Fruit fly (Drosophila melanogaster) whole organism, embryonic: Measurements from ENCODE around the gene CG33669.

ENCODE experiments used
- Awh ChIP-seq: fragments of 200-800 bp; sonication (Bioruptor generic); IDR thresholded peaks from 2 replicates; pipeline ENCODE4, ENCODE4 v1.3.6; 2022; ENCODE audit warnings: missing biosample characterization, missing genetic modification characterization
- Bteb2 ChIP-seq: fragments of 200-800 bp; sonication (Bioruptor generic); optimal IDR thresholded peaks from 2 replicates; lab custom pipeline; 2016; ENCODE audit warnings: missing biosample characterization, missing genetic modification characterization
- CG10366 ChIP-seq: fragments of 200-800 bp; sonication (Bioruptor generic); IDR thresholded peaks from 2 replicates; pipeline ENCODE4 v1.3.6; 2022; ENCODE audit warnings: missing biosample characterization, missing genetic modification characterization
- CG11456 ChIP-seq: fragments of 200-800 bp; sonication (Bioruptor generic); IDR thresholded peaks from 3 replicates; pipeline ENCODE4 v1.3.6; 2022; ENCODE audit warnings: missing biosample characterization, missing genetic modification characterization
- CG1233 ChIP-seq: fragments of 200-800 bp; sonication (Bioruptor generic); optimal IDR thresholded peaks from 4 replicates; lab custom pipeline; 2018; ENCODE audit warnings: missing biosample characterization, mild to moderate bottlenecking, missing genetic modification characterization
- CG15514 ChIP-seq: fragments of 200-800 bp; sonication (Bioruptor generic); optimal IDR thresholded peaks from 3 replicates; lab custom pipeline; 2017; ENCODE audit warnings: missing biosample characterization, missing genetic modification characterization, mild to moderate bottlenecking, moderate library complexity, missing genetic modification reagents
- CG1603 ChIP-seq: fragments of 200-800 bp; sonication (Bioruptor generic); optimal IDR thresholded peaks from 2 replicates; lab custom pipeline; 2019; ENCODE audit warnings: missing biosample characterization, mild to moderate bottlenecking, missing genetic modification characterization, moderate library complexity
- CG17612 ChIP-seq: fragments of 200-800 bp; sonication (Bioruptor generic); IDR thresholded peaks from 2 replicates; pipeline ENCODE4 v1.3.6; 2022; ENCODE audit warnings: missing biosample characterization, missing genetic modification characterization
- CG1792 ChIP-seq: fragments of 200-800 bp; sonication (Bioruptor generic); optimal IDR thresholded peaks from 2 replicates; lab custom pipeline; 2016; ENCODE audit warnings: missing biosample characterization, missing genetic modification characterization
- CG2678 ChIP-seq: fragments of 200-800 bp; sonication (Bioruptor generic); optimal IDR thresholded peaks from 3 replicates; lab custom pipeline; 2019; ENCODE audit warnings: missing biosample characterization, mild to moderate bottlenecking, missing genetic modification characterization, moderate library complexity
- CG3163 ChIP-seq: fragments of 200-800 bp; sonication (Bioruptor generic); optimal IDR thresholded peaks from 3 replicates; lab custom pipeline; 2016; ENCODE audit warnings: missing biosample characterization, missing genetic modification characterization
- CG33557 ChIP-seq: fragments of 200-800 bp; sonication (Bioruptor generic); optimal IDR thresholded peaks from 2 replicates; lab custom pipeline; 2019; ENCODE audit warnings: missing biosample characterization, mild to moderate bottlenecking, missing genetic modification characterization, moderate library complexity
- CG34376 ChIP-seq: fragments of 200-800 bp; sonication (Bioruptor generic); optimal IDR thresholded peaks from 2 replicates; lab custom pipeline; 2018; ENCODE audit warnings: missing biosample characterization, mild to moderate bottlenecking, missing genetic modification characterization
- CG3726 ChIP-seq: fragments of 200-800 bp; sonication (Bioruptor generic); IDR thresholded peaks from 3 replicates; pipeline ENCODE4, ENCODE4 v1.3.6; 2022; ENCODE audit warnings: missing biosample characterization, missing genetic modification characterization
- CG4424 ChIP-seq: fragments of 200-800 bp; sonication (Bioruptor generic); optimal IDR thresholded peaks from 3 replicates; lab custom pipeline; 2016; ENCODE audit warnings: missing biosample characterization, missing genetic modification characterization
- CG6683 ChIP-seq: fragments of 200-800 bp; sonication (Bioruptor generic); optimal IDR thresholded peaks from 2 replicates; lab custom pipeline; 2017; ENCODE audit warnings: missing biosample characterization, mild to moderate bottlenecking, missing genetic modification characterization, missing genetic modification reagents
- CG6791 ChIP-seq: fragments of 200-800 bp; sonication (Bioruptor generic); IDR thresholded peaks from 3 replicates; pipeline ENCODE4 v1.3.6; 2022; ENCODE audit warnings: missing biosample characterization, missing genetic modification characterization; ENCODE audit not compliant: partially characterized antibody
- CG7839 ChIP-seq: fragments of 200-800 bp; sonication (Bioruptor generic); optimal IDR thresholded peaks from 3 replicates; lab custom pipeline; 2018; ENCODE audit warnings: missing biosample characterization, mild to moderate bottlenecking, missing genetic modification characterization, moderate library complexity
- CG8478 ChIP-seq: fragments of >200 bp; optimal IDR thresholded peaks from 2 replicates; lab custom pipeline; 2018
- CHES-1-like ChIP-seq: fragments of 200-800 bp; sonication (Bioruptor generic); optimal IDR thresholded peaks from 2 replicates; lab custom pipeline; 2016; ENCODE audit warnings: missing biosample characterization, missing genetic modification characterization
- Eip74EF ChIP-seq, 2 experiments: fragments of 200-800 bp in 1 of 2; fragments of >200 bp in 1 of 2; sonication (Bioruptor generic) in 1 of 2; optimal IDR thresholded peaks; 2 replicates each; lab custom pipeline; 2017 to 2019; ENCODE audit warnings: missing biosample characterization in 2 of 2, missing genetic modification characterization in 2 of 2, mild to moderate bottlenecking in 1 of 2, moderate library complexity in 1 of 2
- Fer3 ChIP-seq: fragments of 200-800 bp; sonication (Bioruptor generic); optimal IDR thresholded peaks from 2 replicates; lab custom pipeline; 2018; ENCODE audit warnings: missing biosample characterization, mild to moderate bottlenecking, missing genetic modification characterization, moderate library complexity
- Gug ChIP-seq: fragments of 200-800 bp; sonication (Bioruptor generic); IDR thresholded peaks from 4 replicates; pipeline ENCODE4 v1.3.6; 2022; ENCODE audit warnings: missing biosample characterization, missing genetic modification characterization
- Hr39 ChIP-seq: fragments of >200 bp; optimal IDR thresholded peaks from 2 replicates; lab custom pipeline; 2017
- Hsf ChIP-seq: fragments of 200-800 bp; sonication (Bioruptor generic); optimal IDR thresholded peaks from 3 replicates; lab custom pipeline; 2016; ENCODE audit warnings: missing biosample characterization, missing genetic modification characterization
- MESR4 ChIP-seq: fragments of 200-800 bp; sonication (Bioruptor generic); optimal IDR thresholded peaks from 2 replicates; lab custom pipeline; 2018; ENCODE audit warnings: missing biosample characterization, mild to moderate bottlenecking, missing genetic modification characterization, moderate library complexity
- Max ChIP-seq: fragments of 200-800 bp; sonication (Bioruptor generic); optimal IDR thresholded peaks from 2 replicates; lab custom pipeline; 2016; ENCODE audit warnings: missing biosample characterization, mild to moderate bottlenecking, missing genetic modification characterization
- Meics ChIP-seq: fragments of 200-800 bp; sonication (Bioruptor generic); optimal IDR thresholded peaks from 2 replicates; lab custom pipeline; 2017; ENCODE audit warnings: missing biosample characterization, mild to moderate bottlenecking, missing genetic modification characterization
- Nf-YB ChIP-seq: fragments of 200-800 bp; sonication (Bioruptor generic); optimal IDR thresholded peaks from 3 replicates; lab custom pipeline; 2019; ENCODE audit warnings: missing biosample characterization, mild to moderate bottlenecking, missing genetic modification characterization, moderate library complexity
- Pdp1 ChIP-seq, 2 experiments: fragments of 200-800 bp; sonication (Bioruptor generic); optimal IDR thresholded peaks; 3 replicates each; lab custom pipeline; 2016; ENCODE audit warnings: missing biosample characterization in 2 of 2, missing genetic modification characterization in 2 of 2, mild to moderate bottlenecking in 1 of 2, moderate library complexity in 1 of 2
- Rx ChIP-seq: fragments of 200-800 bp; sonication (Bioruptor generic); IDR thresholded peaks from 2 replicates; pipeline ENCODE4 v1.3.6; 2022; ENCODE audit warnings: missing biosample characterization, missing genetic modification characterization
- Tbp ChIP-seq: fragments of >200 bp; optimal IDR thresholded peaks from 2 replicates; lab custom pipeline; 2018; ENCODE audit warnings: missing biosample characterization, missing genetic modification characterization
- Xrp1 ChIP-seq: fragments of 200-800 bp; sonication (Bioruptor generic); IDR thresholded peaks from 2 replicates; pipeline ENCODE4 v1.3.6; 2022; ENCODE audit warnings: missing biosample characterization, missing genetic modification characterization
- amos ChIP-seq: fragments of 200-800 bp; sonication (Bioruptor generic); IDR thresholded peaks from 2 replicates; pipeline ENCODE4 v1.3.6; 2022; ENCODE audit warnings: missing biosample characterization, missing genetic modification characterization; ENCODE audit not compliant: partially characterized antibody
- ci ChIP-seq: fragments of 200-800 bp; sonication (Bioruptor generic); IDR thresholded peaks from 3 replicates; pipeline ENCODE4 v1.3.6; 2022; ENCODE audit warnings: missing biosample characterization, missing genetic modification characterization
- dimm ChIP-seq: fragments of 200-800 bp; sonication (Bioruptor generic); IDR thresholded peaks from 2 replicates; pipeline ENCODE4 v1.3.6; 2022; ENCODE audit warnings: missing biosample characterization, missing genetic modification characterization
- fru ChIP-seq: fragments of >200 bp; optimal IDR thresholded peaks from 2 replicates; lab custom pipeline; 2017
- ftz-f1 ChIP-seq: fragments of 200-800 bp; sonication (Bioruptor generic); optimal IDR thresholded peaks from 2 replicates; lab custom pipeline; 2016; ENCODE audit warnings: missing biosample characterization, missing genetic modification characterization
- fu2 ChIP-seq: fragments of 200-800 bp; sonication (Bioruptor generic); optimal IDR thresholded peaks from 2 replicates; lab custom pipeline; 2016; ENCODE audit warnings: missing biosample characterization, missing genetic modification characterization
- grn ChIP-seq: fragments of 200-800 bp; sonication (Bioruptor generic); optimal IDR thresholded peaks from 3 replicates; lab custom pipeline; 2017; ENCODE audit warnings: missing biosample characterization, missing genetic modification characterization
- hb ChIP-seq: fragments of 200-800 bp; sonication (Bioruptor generic); IDR thresholded peaks from 3 replicates; pipeline ENCODE4 v1.3.6; 2022; ENCODE audit warnings: missing biosample characterization, missing genetic modification characterization; ENCODE audit not compliant: partially characterized antibody
- her ChIP-seq: fragments of 200-800 bp; sonication (Bioruptor generic); optimal IDR thresholded peaks from 2 replicates; lab custom pipeline; 2016; ENCODE audit warnings: missing biosample characterization, missing genetic modification characterization
- maf-S ChIP-seq: fragments of 200-800 bp; sonication (Bioruptor generic); optimal IDR thresholded peaks from 2 replicates; lab custom pipeline; 2016; ENCODE audit warnings: missing biosample characterization, missing genetic modification characterization
- phol ChIP-seq: fragments of 200-800 bp; sonication (Bioruptor generic); optimal IDR thresholded peaks from 3 replicates; lab custom pipeline; 2018; ENCODE audit warnings: missing biosample characterization, mild to moderate bottlenecking, missing genetic modification characterization, moderate library complexity
- pita ChIP-seq: fragments of 200-800 bp; sonication (Bioruptor generic); optimal IDR thresholded peaks from 2 replicates; lab custom pipeline; 2017; ENCODE audit warnings: missing biosample characterization, mild to moderate bottlenecking, missing genetic modification characterization
- psq ChIP-seq: fragments of 200-800 bp; sonication (Bioruptor generic); optimal IDR thresholded peaks from 2 replicates; lab custom pipeline; 2017; ENCODE audit warnings: missing biosample characterization, missing genetic modification characterization
- repo ChIP-seq: fragments of 200-800 bp; sonication (Bioruptor generic); optimal IDR thresholded peaks from 2 replicates; lab custom pipeline; 2016; ENCODE audit warnings: missing biosample characterization, missing genetic modification characterization
- sisA ChIP-seq: fragments of 200-800 bp; sonication (Bioruptor generic); IDR thresholded peaks from 2 replicates; pipeline ENCODE4 v1.3.6; 2022; ENCODE audit warnings: missing biosample characterization, missing genetic modification characterization
- sob ChIP-seq: fragments of 200-800 bp; sonication (Bioruptor generic); IDR thresholded peaks from 2 replicates; pipeline ENCODE4 v1.3.6; 2022; ENCODE audit warnings: missing biosample characterization, missing genetic modification characterization
- tgo ChIP-seq: fragments of 200-800 bp; sonication (Bioruptor generic); IDR thresholded peaks from 3 replicates; pipeline ENCODE4 v1.3.6; 2022; ENCODE audit warnings: missing biosample characterization, missing genetic modification characterization
- toy ChIP-seq: fragments of 200-800 bp; sonication (Bioruptor generic); IDR thresholded peaks from 2 replicates; pipeline ENCODE4 v1.3.6; 2022; ENCODE audit warnings: missing biosample characterization, missing genetic modification characterization
- yki ChIP-seq: fragments of >200 bp; optimal IDR thresholded peaks from 3 replicates; lab custom pipeline; 2018
- zfh2 ChIP-seq: fragments of 200-800 bp; sonication (Bioruptor generic); optimal IDR thresholded peaks from 2 replicates; lab custom pipeline; 2016; ENCODE audit warnings: missing biosample characterization, missing genetic modification characterization

The CG33669 gene

dm6 chrX:6366357-6366691 lies 33.6 kb downstream of the CG33669 start (continued):
- TF ChIP-seq Meics (GFP tag; lab: Kevin White, UChicago) (peak; percentile 89), Hr39 (no peak), amos (GFP tag; lab: Robert Waterston, UW) (no peak), Gug (peak; percentile 93), CG17612 (GFP tag; lab: Robert Waterston, UW) (0 out of 2 replicates have a peak, but pooled peaks have one; percentile 41), CG10366 (GFP tag; lab: Robert Waterston, UW) (peak; percentile 92), ci (peak; percentile 93), Pdp1 (GFP tag; optimal IDR thresholded peaks at IDR 0.05; lab: Kevin White, UChicago) (peak; percentile 68 to 87), CG11456 (GFP tag; lab: Robert Waterston, UW) (peak; percentile 94), pita (GFP tag; lab: Kevin White, UChicago) (no peak), ftz-f1 (no peak), CG3163 (GFP tag; lab: Kevin White, UChicago) (peak; percentile 66), CG1233 (peak; percentile 82), maf-S (peak; percentile 87), CG1792 (GFP tag; lab: Kevin White, UChicago) (peak; percentile 81), repo (GFP tag; lab: Kevin White, UChicago) (peak; percentile 57), toy (GFP tag; lab: Robert Waterston, UW) (peak; percentile 78; the same call in 1 of the 2 replicates), Xrp1 (peak; percentile 80), CG2678 (tag; lab: Kevin White, UChicago) (peak; percentile 90), Hsf (GFP tag; lab: Kevin White, UChicago) (peak; percentile 89), Tbp (GFP tag; lab: Kevin White, UChicago) (no peak), CHES-1-like (GFP tag; lab: Kevin White, UChicago) (peak; percentile 85), CG3726 (peak; percentile 69; the same call in 2 of the 3 replicates), CG33557 (peak; percentile 7), Max (GFP tag; lab: Kevin White, UChicago) (peak; percentile 65), CG15514 (GFP tag; lab: Kevin White, UChicago) (peak; percentile 83), CG1603 (tag; lab: Kevin White, UChicago) (peak; percentile 81), CG7839 (tag; lab: Kevin White, UChicago) (peak; percentile 90), CG6791 (no peak), Fer3 (tag; lab: Kevin White, UChicago) (peak; percentile 90), Nf-YB (GFP tag; lab: Kevin White, UChicago) (peak; percentile 54), Bteb2 (GFP tag; lab: Kevin White, UChicago) (peak; percentile 84), dimm (GFP tag; lab: Robert Waterston, UW) (peak; percentile 47; the same call in 1 of the 2 replicates), CG8478 (lab: Kevin White, UChicago) (no peak), Rx (GFP tag; lab: Robert Waterston, UW) (peak; percentile 85), MESR4 (GFP tag; lab: Kevin White, UChicago) (no peak), tgo (peak; percentile 86), Eip74EF (GFP tag; optimal IDR thresholded peaks at IDR 0.05; lab: Kevin White, UChicago) (peak in 1 of 2 experiments; percentile 59), sob (GFP tag; lab: Robert Waterston, UW) (peak; percentile 92), her (GFP tag; lab: Kevin White, UChicago) (peak; percentile 88), fu2 (GFP tag; lab: Kevin White, UChicago) (peak; percentile 81), hb (GFP tag; lab: Robert Waterston, UW) (no peak), phol (tag; lab: Kevin White, UChicago) (peak; percentile 69), yki (no peak), Awh (GFP tag; lab: Robert Waterston, UW) (peak; percentile 79), fru (no peak), sisA (GFP tag; lab: Robert Waterston, UW) (peak; percentile 88), CG34376 (GFP tag; lab: Kevin White, UChicago) (peak; percentile 90), psq (peak; percentile 20), CG6683 (GFP tag; lab: Kevin White, UChicago) (peak; percentile 76), CG4424 (GFP tag; lab: Kevin White, UChicago) (peak; percentile 69), zfh2 (GFP tag; lab: Kevin White, UChicago) (peak; percentile 90), grn (GFP tag; lab: Kevin White, UChicago) (peak; percentile 14)
